Fruit fly (Drosophila melanogaster): ENCODE results near the gene KaiR1D.

The KaiR1D gene

dm6 chr3R:20914103-20914502, 48.1 kb upstream of the KaiR1D start, which contains the start of gene hdly:
Gene hdly, plus strand, starts transcription at chr3R:20914296.
- peak; percentile 27 for TF ChIP-seq schlank (tag; optimal IDR thresholded peaks at IDR 0.05)
- peak; percentile 45 for TF ChIP-seq CrebB (tag; optimal IDR thresholded peaks at IDR 0.05)
- peak; percentile 42 for TF ChIP-seq Deaf1 (tag; optimal IDR thresholded peaks at IDR 0.05)
- TF ChIP-seq CG11695 (GFP tag; IDR thresholded peaks at IDR 0.05) = 0 out of 3 replicates have a peak, but pooled peaks have one; percentile 27
- peak; percentile 21 for TF ChIP-seq CG3281 (GFP tag; optimal IDR thresholded peaks at IDR 0.05)
- no peak for TF ChIP-seq crp (GFP tag; optimal IDR thresholded peaks at IDR 0.05)
- TF ChIP-seq scrt (GFP tag; optimal IDR thresholded peaks at IDR 0.05) = peak; percentile 29
- TF ChIP-seq CG17568 (GFP tag; optimal IDR thresholded peaks at IDR 0.05) = peak; percentile 45
- TF ChIP-seq CG15269 (tag; optimal IDR thresholded peaks at IDR 0.05) = peak; percentile 51
- peak; percentile 34 for TF ChIP-seq wek (GFP tag; optimal IDR thresholded peaks at IDR 0.05)
- TF ChIP-seq sens (GFP tag) = peak; percentile 45
- peak; percentile 47 for TF ChIP-seq sd (tag; optimal IDR thresholded peaks at IDR 0.05)
- peak; percentile 11 for TF ChIP-seq CG2120 (GFP tag; optimal IDR thresholded peaks at IDR 0.05)
- TF ChIP-seq Vsx1 (GFP tag; optimal IDR thresholded peaks at IDR 0.05) = peak; percentile 14
- TF ChIP-seq Mrtf (GFP tag; IDR thresholded peaks at IDR 0.05) = no peak
- TF ChIP-seq CG14441 (GFP tag; IDR thresholded peaks at IDR 0.05) = no peak
- TF ChIP-seq lbe (GFP tag; optimal IDR thresholded peaks at IDR 0.05) = peak; percentile 92
- TF ChIP-seq Med (GFP tag) = peak; percentile 87
- no peak for TF ChIP-seq wor (GFP tag; IDR thresholded peaks at IDR 0.05)
- TF ChIP-seq vvl (GFP tag; IDR thresholded peaks at IDR 0.05) = no peak; the same call in 1 of the 2 replicates
- peak; percentile 67 for TF ChIP-seq B-H2 (GFP tag; optimal IDR thresholded peaks at IDR 0.05)
- TF ChIP-seq CG14965 (GFP tag; optimal IDR thresholded peaks at IDR 0.05; ENCODE audit: borderline replicate concordance) = no peak
- TF ChIP-seq Sox100B (GFP tag; optimal IDR thresholded peaks at IDR 0.05) = peak; percentile 1
- TF ChIP-seq ranshi (GFP tag; IDR thresholded peaks at IDR 0.05) = peak; percentile 10; the same call in 1 of the 2 replicates
- TF ChIP-seq gce (GFP tag; IDR thresholded peaks at IDR 0.05) = 0 out of 3 replicates have a peak, but pooled peaks have one; percentile 8
- TF ChIP-seq Hr3 (GFP tag; optimal IDR thresholded peaks at IDR 0.05) = no peak
- 0 out of 3 replicates have a peak, but pooled peaks have one; percentile 11 for TF ChIP-seq Dbx (GFP tag; IDR thresholded peaks at IDR 0.05)
- TF ChIP-seq CG12769 (tag; optimal IDR thresholded peaks at IDR 0.05) = peak; percentile 2
- no peak for TF ChIP-seq ara (GFP tag; IDR thresholded peaks at IDR 0.05)
- no peak for TF ChIP-seq Scr (GFP tag; IDR thresholded peaks at IDR 0.05; ENCODE audit: partially characterized antibody)
- no peak for TF ChIP-seq Aef1 (GFP tag; IDR thresholded peaks at IDR 0.05)
- TF ChIP-seq Meics (GFP tag; optimal IDR thresholded peaks at IDR 0.05) = peak; percentile 4
- TF ChIP-seq CG8089 (GFP tag; optimal IDR thresholded peaks at IDR 0.05) = no peak
- TF ChIP-seq br (optimal IDR thresholded peaks at IDR 0.05) = no peak
- 0 out of 2 replicates have a peak, but pooled peaks have one; percentile 35 for TF ChIP-seq Awh (GFP tag; IDR thresholded peaks at IDR 0.05)
- TF ChIP-seq caup (GFP tag; optimal IDR thresholded peaks at IDR 0.05; ENCODE audit: severe bottlenecking) = peak; percentile 42
- TF ChIP-seq nau (GFP tag; optimal IDR thresholded peaks at IDR 0.05) = peak; percentile 24
- no peak for TF ChIP-seq CG1024 (GFP tag; IDR thresholded peaks at IDR 0.05)
- peak; percentile 19 to 71 for TF ChIP-seq Trl (optimal IDR thresholded peaks at IDR 0.05)
- no peak for TF ChIP-seq Trl (GFP tag; optimal IDR thresholded peaks at IDR 0.05)
- TF ChIP-seq sens-2 (GFP tag; IDR thresholded peaks at IDR 0.05) = 0 out of 2 replicates have a peak, but pooled peaks have one; percentile 12
- TF ChIP-seq nmo (GFP tag; optimal IDR thresholded peaks at IDR 0.05) = no peak
- no peak for TF ChIP-seq CG17361 (GFP tag; IDR thresholded peaks at IDR 0.05)
- peak; percentile 45; the same call in 1 of the 2 replicates for TF ChIP-seq CG14014 (GFP tag; IDR thresholded peaks at IDR 0.05)
- TF ChIP-seq Fer1 (GFP tag; optimal IDR thresholded peaks at IDR 0.05) = peak; percentile 30
- TF ChIP-seq Mes4 (GFP tag; optimal IDR thresholded peaks at IDR 0.05) = no peak
- TF ChIP-seq mirr (GFP tag; optimal IDR thresholded peaks at IDR 0.05) = peak; percentile 75
- TF ChIP-seq Atf6 (GFP tag; IDR thresholded peaks at IDR 0.05) = 0 out of 2 replicates have a peak, but pooled peaks have one; percentile 16
- peak; percentile 81 for TF ChIP-seq corto (GFP tag; optimal IDR thresholded peaks at IDR 0.05)
- TF ChIP-seq eve (GFP tag; optimal IDR thresholded peaks at IDR 0.05) = peak in 1 of 2 experiments; percentile 44
- TF ChIP-seq CG3163 (GFP tag; optimal IDR thresholded peaks at IDR 0.05) = peak; percentile 91

Measured in whole organism, embryonic.